Fruit fly (Drosophila melanogaster) whole organism, embryonic: Measurements from ENCODE around the gene CG10513.

ENCODE experiments used
- Atf3 ChIP-seq: fragments of 200-800 bp; sonication (Bioruptor generic); optimal IDR thresholded peaks from 3 replicates; lab custom pipeline; 2016; ENCODE audit warnings: missing biosample characterization, missing genetic modification characterization
- D19B ChIP-seq: fragments of 200-800 bp; sonication (Bioruptor generic); optimal IDR thresholded peaks from 2 replicates; lab custom pipeline; 2017; ENCODE audit warnings: missing biosample characterization, mild to moderate bottlenecking, missing genetic modification characterization
- H2.0 ChIP-seq: fragments of 200-800 bp; sonication (Bioruptor generic); IDR thresholded peaks from 2 replicates; pipeline ENCODE4 v1.3.6; 2022; ENCODE audit warnings: missing biosample characterization, missing genetic modification characterization
- Hr39 ChIP-seq: fragments of >200 bp; optimal IDR thresholded peaks from 2 replicates; lab custom pipeline; 2017
- Lim3 ChIP-seq: fragments of 200-800 bp; sonication (Bioruptor generic); IDR thresholded peaks from 2 replicates; pipeline ENCODE4 v1.3.6; 2022; ENCODE audit warnings: missing biosample characterization, missing genetic modification characterization
- Max ChIP-seq: fragments of 200-800 bp; sonication (Bioruptor generic); optimal IDR thresholded peaks from 2 replicates; lab custom pipeline; 2016; ENCODE audit warnings: missing biosample characterization, mild to moderate bottlenecking, missing genetic modification characterization
- NC2β ChIP-seq: fragments of 200-800 bp; sonication (Bioruptor generic); optimal IDR thresholded peaks from 2 replicates; lab custom pipeline; 2016; ENCODE audit warnings: missing biosample characterization, missing genetic modification characterization
- Nf-YB ChIP-seq: fragments of 200-800 bp; sonication (Bioruptor generic); optimal IDR thresholded peaks from 3 replicates; lab custom pipeline; 2019; ENCODE audit warnings: missing biosample characterization, mild to moderate bottlenecking, missing genetic modification characterization, moderate library complexity
- Ptx1 ChIP-seq: fragments of 200-800 bp; sonication (Bioruptor generic); IDR thresholded peaks from 2 replicates; pipeline ENCODE4 v1.3.6; 2022; ENCODE audit warnings: missing biosample characterization, missing genetic modification characterization
- br ChIP-seq: fragments of >200 bp; optimal IDR thresholded peaks from 2 replicates; lab custom pipeline; 2017
- chn ChIP-seq: fragments of 200-800 bp; sonication (Bioruptor generic); optimal IDR thresholded peaks from 2 replicates; lab custom pipeline; 2016; ENCODE audit warnings: missing biosample characterization, missing genetic modification characterization
- crc ChIP-seq: fragments of 200-800 bp; sonication (Bioruptor generic); optimal IDR thresholded peaks from 2 replicates; lab custom pipeline; 2016; ENCODE audit warnings: missing biosample characterization, missing genetic modification characterization
- org-1 ChIP-seq: fragments of 200-800 bp; sonication (Bioruptor generic); optimal IDR thresholded peaks from 2 replicates; lab custom pipeline; 2017; ENCODE audit warnings: missing biosample characterization, missing genetic modification characterization

dm6 chr3R:25285173-25285572 lies 8.2 kb upstream of the CG10513 start, which contains the start of gene CG31104:
- TF ChIP-seq Lim3 (GFP tag; lab: Robert Waterston, UW), result no peak
- TF ChIP-seq Ptx1, result no peak
- no peak for TF ChIP-seq br
- no peak for TF ChIP-seq Max (GFP tag; lab: Kevin White, UChicago)
- TF ChIP-seq crc (GFP tag; lab: Kevin White, UChicago), result no peak
- TF ChIP-seq Nf-YB, result no peak
- TF ChIP-seq Hr39 (lab: Kevin White, UChicago), result no peak
- TF ChIP-seq Atf3 (GFP tag; lab: Kevin White, UChicago), result no peak
- no peak for TF ChIP-seq D19B (GFP tag; lab: Kevin White, UChicago)
- TF ChIP-seq chn (GFP tag; lab: Kevin White, UChicago), result no peak
- TF ChIP-seq NC2β, result no peak
- TF ChIP-seq org-1, result no peak
- TF ChIP-seq H2.0 (GFP tag; lab: Robert Waterston, UW), result no peak
